Fruit fly (Drosophila melanogaster) whole organism, embryonic: Measurements from ENCODE around the gene Eh.

Source experiments
- ATbp ChIP-seq: fragments of 200-800 bp; sonication (Bioruptor generic); optimal IDR thresholded peaks from 2 replicates; lab custom pipeline; 2017; ENCODE audit warnings: missing biosample characterization, mild to moderate bottlenecking, missing genetic modification characterization, missing genetic modification reagents
- Ada2b ChIP-seq: fragments of 200-800 bp; sonication (Bioruptor generic); IDR thresholded peaks from 2 replicates; pipeline ENCODE4 v1.3.6; 2022; ENCODE audit warnings: missing biosample characterization, missing genetic modification characterization
- Adf1 ChIP-seq: fragments of 200-800 bp; sonication (Bioruptor generic); IDR thresholded peaks from 2 replicates; pipeline ENCODE4 v1.3.6; 2022; ENCODE audit warnings: missing biosample characterization, missing genetic modification characterization
- Bdp1 ChIP-seq: fragments of 200-800 bp; sonication (Bioruptor generic); optimal IDR thresholded peaks from 3 replicates; lab custom pipeline; 2016; ENCODE audit warnings: missing biosample characterization, missing genetic modification characterization
- C15 ChIP-seq: fragments of 200-800 bp; sonication (Bioruptor generic); IDR thresholded peaks from 3 replicates; pipeline ENCODE4 v1.3.6; 2022; ENCODE audit warnings: missing biosample characterization, missing genetic modification characterization
- CG10366 ChIP-seq: fragments of 200-800 bp; sonication (Bioruptor generic); IDR thresholded peaks from 2 replicates; pipeline ENCODE4 v1.3.6; 2022; ENCODE audit warnings: missing biosample characterization, missing genetic modification characterization
- CG10431 ChIP-seq: fragments of 200-800 bp; sonication (Bioruptor generic); optimal IDR thresholded peaks from 3 replicates; lab custom pipeline; 2018; ENCODE audit warnings: missing biosample characterization, mild to moderate bottlenecking, missing genetic modification characterization
- CG10959 ChIP-seq: fragments of 200-800 bp; sonication (Bioruptor generic); IDR thresholded peaks from 2 replicates; pipeline ENCODE4 v1.3.6; 2022; ENCODE audit warnings: missing biosample characterization, missing genetic modification characterization
- CG12391 ChIP-seq: fragments of 200-800 bp; sonication (Bioruptor generic); optimal IDR thresholded peaks from 3 replicates; lab custom pipeline; 2018; ENCODE audit warnings: missing biosample characterization, mild to moderate bottlenecking, missing genetic modification characterization, moderate library complexity
- CG13296 ChIP-seq: fragments of 200-800 bp; sonication (Bioruptor generic); optimal IDR thresholded peaks from 3 replicates; lab custom pipeline; 2018; ENCODE audit warnings: missing biosample characterization, mild to moderate bottlenecking, missing genetic modification characterization
- CG1529 ChIP-seq: fragments of 200-800 bp; sonication (Bioruptor generic); optimal IDR thresholded peaks from 3 replicates; lab custom pipeline; 2018; ENCODE audit warnings: missing biosample characterization, missing genetic modification characterization
- CG15514 ChIP-seq: fragments of 200-800 bp; sonication (Bioruptor generic); optimal IDR thresholded peaks from 3 replicates; lab custom pipeline; 2017; ENCODE audit warnings: missing biosample characterization, missing genetic modification characterization, mild to moderate bottlenecking, moderate library complexity, missing genetic modification reagents
- CG16863 ChIP-seq: fragments of 200-800 bp; sonication (Bioruptor generic); optimal IDR thresholded peaks from 3 replicates; lab custom pipeline; 2016; ENCODE audit warnings: missing biosample characterization, missing genetic modification characterization
- CG17568 ChIP-seq: fragments of 200-800 bp; sonication (Bioruptor generic); optimal IDR thresholded peaks from 2 replicates; lab custom pipeline; 2018; ENCODE audit warnings: missing biosample characterization, mild to moderate bottlenecking, missing genetic modification characterization, moderate library complexity
- CG17612 ChIP-seq: fragments of 200-800 bp; sonication (Bioruptor generic); IDR thresholded peaks from 2 replicates; pipeline ENCODE4 v1.3.6; 2022; ENCODE audit warnings: missing biosample characterization, missing genetic modification characterization
- CG3065 ChIP-seq: fragments of 200-800 bp; sonication (Bioruptor generic); optimal IDR thresholded peaks from 2 replicates; lab custom pipeline; 2016; ENCODE audit warnings: missing biosample characterization, missing genetic modification characterization
- CG4282 ChIP-seq: fragments of 200-800 bp; sonication (Bioruptor generic); optimal IDR thresholded peaks from 2 replicates; lab custom pipeline; 2016; ENCODE audit warnings: missing biosample characterization, missing genetic modification characterization
- CG4424 ChIP-seq: fragments of 200-800 bp; sonication (Bioruptor generic); optimal IDR thresholded peaks from 3 replicates; lab custom pipeline; 2016; ENCODE audit warnings: missing biosample characterization, missing genetic modification characterization
- CG4854 ChIP-seq: fragments of 200-800 bp; sonication (Bioruptor generic); optimal IDR thresholded peaks from 2 replicates; lab custom pipeline; 2016; ENCODE audit warnings: missing biosample characterization, missing genetic modification characterization, inconsistent platforms
- CG5245 ChIP-seq: fragments of 200-800 bp; sonication (Bioruptor generic); optimal IDR thresholded peaks from 3 replicates; lab custom pipeline; 2016; ENCODE audit warnings: missing biosample characterization, missing genetic modification characterization
- CG6689 ChIP-seq: fragments of 200-800 bp; sonication (Bioruptor generic); IDR thresholded peaks from 2 replicates; pipeline ENCODE4 v1.3.6; 2022; ENCODE audit warnings: missing biosample characterization, missing genetic modification characterization
- CG8388 ChIP-seq: fragments of 200-800 bp; sonication (Bioruptor generic); optimal IDR thresholded peaks from 2 replicates; lab custom pipeline; 2019; ENCODE audit warnings: missing biosample characterization, mild to moderate bottlenecking, missing genetic modification characterization, moderate library complexity
- Dfd ChIP-seq, 2 experiments: fragments of >200 bp; optimal IDR thresholded peaks; 2 replicates each; lab custom pipeline; 2017; ENCODE audit warnings: missing biosample characterization in 2 of 2, missing genetic modification characterization in 2 of 2
- Ets65A ChIP-seq: fragments of 200-800 bp; sonication (Bioruptor generic); peaks from one replicate; lab custom pipeline; 2016; ENCODE audit warnings: missing biosample characterization, missing genetic modification characterization
- Fer3 ChIP-seq: fragments of 200-800 bp; sonication (Bioruptor generic); optimal IDR thresholded peaks from 2 replicates; lab custom pipeline; 2018; ENCODE audit warnings: missing biosample characterization, mild to moderate bottlenecking, missing genetic modification characterization, moderate library complexity
- Neu2 ChIP-seq: fragments of 200-800 bp; sonication (Bioruptor generic); optimal IDR thresholded peaks from 3 replicates; lab custom pipeline; 2016; ENCODE audit warnings: missing biosample characterization, missing genetic modification characterization, borderline replicate concordance
- Oli ChIP-seq: fragments of 200-800 bp; sonication (Bioruptor generic); optimal IDR thresholded peaks from 2 replicates; lab custom pipeline; 2018; ENCODE audit warnings: missing biosample characterization, mild to moderate bottlenecking, missing genetic modification characterization, moderate library complexity
- Ravus ChIP-seq: fragments of 200-800 bp; sonication (Bioruptor generic); IDR thresholded peaks from 2 replicates; pipeline ENCODE4 v1.3.6; 2022; ENCODE audit warnings: missing biosample characterization, missing genetic modification characterization
- Scr ChIP-seq: fragments of 200-800 bp; sonication (Bioruptor generic); IDR thresholded peaks from 2 replicates; pipeline ENCODE4 v1.3.6; 2022; ENCODE audit warnings: missing biosample characterization, missing genetic modification characterization; ENCODE audit not compliant: partially characterized antibody
- Sin3A ChIP-seq: fragments of >200 bp; optimal IDR thresholded peaks from 2 replicates; lab custom pipeline; 2018
- Sox100B ChIP-seq: fragments of 200-800 bp; sonication (Bioruptor generic); optimal IDR thresholded peaks from 3 replicates; lab custom pipeline; 2018; ENCODE audit warnings: missing biosample characterization, mild to moderate bottlenecking, missing genetic modification characterization
- Ssrp ChIP-seq: fragments of 200-800 bp; sonication (Bioruptor generic); optimal IDR thresholded peaks from 2 replicates; lab custom pipeline; 2018; ENCODE audit warnings: missing biosample characterization, mild to moderate bottlenecking, missing genetic modification characterization, moderate library complexity
- bab2 ChIP-seq: fragments of 200-800 bp; sonication (Bioruptor generic); optimal IDR thresholded peaks from 2 replicates; lab custom pipeline; 2016; ENCODE audit warnings: missing biosample characterization, missing genetic modification characterization
- bbx ChIP-seq: fragments of 200-800 bp; sonication (Bioruptor generic); IDR thresholded peaks from 2 replicates; pipeline ENCODE4 v1.3.6; 2022; ENCODE audit warnings: missing biosample characterization, missing genetic modification characterization; ENCODE audit not compliant: partially characterized antibody
- bowl ChIP-seq: fragments of 200-800 bp; sonication (Bioruptor generic); IDR thresholded peaks from 2 replicates; pipeline ENCODE4 v1.3.6; 2022; ENCODE audit warnings: missing biosample characterization, missing genetic modification characterization
- disco-r ChIP-seq: fragments of 200-800 bp; sonication (Bioruptor generic); optimal IDR thresholded peaks from 2 replicates; lab custom pipeline; 2016; ENCODE audit warnings: missing biosample characterization, missing genetic modification characterization
- dm ChIP-seq: fragments of 200-800 bp; sonication (Bioruptor generic); optimal IDR thresholded peaks from 3 replicates; lab custom pipeline; 2016; ENCODE audit warnings: missing biosample characterization, missing genetic modification characterization
- fd102C ChIP-seq: fragments of 200-800 bp; sonication (Bioruptor generic); optimal IDR thresholded peaks from 2 replicates; lab custom pipeline; 2018; ENCODE audit warnings: missing biosample characterization, mild to moderate bottlenecking, missing genetic modification characterization, moderate library complexity
- gfzf ChIP-seq: fragments of 200-800 bp; sonication (Bioruptor generic); optimal IDR thresholded peaks from 2 replicates; lab custom pipeline; 2016; ENCODE audit warnings: missing biosample characterization, mild to moderate bottlenecking, missing genetic modification characterization, moderate library complexity
- grn ChIP-seq: fragments of 200-800 bp; sonication (Bioruptor generic); optimal IDR thresholded peaks from 3 replicates; lab custom pipeline; 2017; ENCODE audit warnings: missing biosample characterization, missing genetic modification characterization
- hbn ChIP-seq: fragments of 200-800 bp; sonication (Bioruptor generic); IDR thresholded peaks from 2 replicates; pipeline ENCODE4 v1.3.6; 2022; ENCODE audit warnings: missing biosample characterization, missing genetic modification characterization; ENCODE audit not compliant: partially characterized antibody
- kah ChIP-seq: fragments of 200-800 bp; sonication (Bioruptor generic); optimal IDR thresholded peaks from 2 replicates; lab custom pipeline; 2018; ENCODE audit warnings: missing biosample characterization, mild to moderate bottlenecking, missing genetic modification characterization
- ken ChIP-seq: fragments of 200-800 bp; sonication (Bioruptor generic); IDR thresholded peaks from 3 replicates; pipeline ENCODE4 v1.3.6; 2022; ENCODE audit warnings: missing biosample characterization, missing genetic modification characterization
- klu ChIP-seq: fragments of 200-800 bp; sonication (Bioruptor generic); IDR thresholded peaks from 2 replicates; pipeline ENCODE4 v1.3.6; 2022; ENCODE audit warnings: missing biosample characterization, missing genetic modification characterization
- pros ChIP-seq: fragments of 200-800 bp; sonication (Bioruptor generic); optimal IDR thresholded peaks from 3 replicates; lab custom pipeline; 2019; ENCODE audit warnings: missing biosample characterization, mild to moderate bottlenecking, missing genetic modification characterization, moderate library complexity
- psq ChIP-seq: fragments of 200-800 bp; sonication (Bioruptor generic); optimal IDR thresholded peaks from 2 replicates; lab custom pipeline; 2017; ENCODE audit warnings: missing biosample characterization, missing genetic modification characterization
- sna ChIP-seq: fragments of 200-800 bp; sonication (Bioruptor generic); IDR thresholded peaks from 2 replicates; pipeline ENCODE4 v1.3.6; 2022; ENCODE audit warnings: missing biosample characterization, missing genetic modification characterization; ENCODE audit not compliant: partially characterized antibody
- ssp ChIP-seq: fragments of 200-800 bp; sonication (Bioruptor generic); IDR thresholded peaks from 2 replicates; pipeline ENCODE4 v1.3.6; 2022; ENCODE audit warnings: missing biosample characterization, missing genetic modification characterization
- tap ChIP-seq: fragments of 200-800 bp; optimal IDR thresholded peaks from 3 replicates; lab custom pipeline; 2019; ENCODE audit warnings: missing biosample characterization, mild to moderate bottlenecking, missing genetic modification characterization, moderate library complexity
- tin ChIP-seq: fragments of 200-800 bp; sonication (Bioruptor generic); optimal IDR thresholded peaks from 3 replicates; lab custom pipeline; 2016; ENCODE audit warnings: missing biosample characterization, missing genetic modification characterization
- zen ChIP-seq: fragments of 200-800 bp; sonication (Bioruptor generic); optimal IDR thresholded peaks from 3 replicates; lab custom pipeline; 2018; ENCODE audit warnings: missing biosample characterization, mild to moderate bottlenecking, missing genetic modification characterization, moderate library complexity

Eh gene

DNA sequence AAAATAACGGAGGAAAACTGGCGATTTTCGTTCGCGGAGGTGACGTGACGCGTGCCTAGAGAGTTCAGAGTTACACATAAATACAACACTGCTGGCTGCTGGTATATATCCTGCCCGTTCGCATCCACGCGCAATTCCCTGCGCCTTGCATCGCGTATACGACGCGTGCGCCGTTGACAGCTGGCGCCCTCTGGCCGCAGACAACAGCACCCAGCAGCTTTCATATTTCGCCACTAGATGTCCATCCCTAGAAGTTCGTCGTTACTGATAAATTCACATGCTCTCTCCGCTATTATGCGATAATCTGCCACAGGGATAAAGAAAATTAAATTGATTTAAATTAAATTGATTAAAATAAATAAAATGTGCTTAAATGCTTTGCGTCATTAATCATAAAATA, 46.2 kb downstream of the Eh start, which contains the start of gene Sur-8 (continued):
- TF ChIP-seq CG10431 (GFP tag; lab: Kevin White, UChicago) (peak; percentile 39), ATbp (peak; percentile 30), tin (GFP tag; lab: Kevin White, UChicago) (peak; percentile 78), Sin3A (lab: Kevin White, UChicago) (no peak), CG12391 (tag; lab: Kevin White, UChicago) (no peak), Ets65A (GFP tag; lab: Kevin White, UChicago) (peak; percentile 92), gfzf (GFP tag; lab: Kevin White, UChicago) (no peak), Adf1 (GFP tag; lab: Robert Waterston, UW) (peak; percentile 39), CG1529 (GFP tag; lab: Kevin White, UChicago) (no peak), disco-r (peak; percentile 17), psq (GFP tag; lab: Kevin White, UChicago) (no peak), CG5245 (GFP tag; lab: Kevin White, UChicago) (peak; percentile 79), Scr (GFP tag; lab: Robert Waterston, UW) (peak; percentile 21; the same call in 1 of the 2 replicates), CG17568 (GFP tag; lab: Kevin White, UChicago) (no peak), Ada2b (peak; percentile 69), Ravus (GFP tag; lab: Robert Waterston, UW) (no peak; the same call in 1 of the 2 replicates), bowl (GFP tag; lab: Robert Waterston, UW) (0 out of 2 replicates have a peak, but pooled peaks have one; percentile 5), CG17612 (GFP tag; lab: Robert Waterston, UW) (peak; percentile 32; the same call in 1 of the 2 replicates), CG4424 (GFP tag; lab: Kevin White, UChicago) (peak; percentile 58), bbx (GFP tag; lab: Robert Waterston, UW) (no peak), kah (GFP tag; lab: Kevin White, UChicago) (no peak), CG6689 (GFP tag; lab: Robert Waterston, UW) (peak; percentile 45; the same call in 1 of the 2 replicates), CG4854 (peak; percentile 36), hbn (no peak), Dfd (GFP tag; optimal IDR thresholded peaks at IDR 0.05; lab: Kevin White, UChicago) (no peak), grn (GFP tag; lab: Kevin White, UChicago) (peak; percentile 8), tap (tag; lab: Kevin White, UChicago) (peak; percentile 23), fd102C (GFP tag; lab: Kevin White, UChicago) (no peak), dm (GFP tag; lab: Kevin White, UChicago) (peak; percentile 31), CG3065 (GFP tag; lab: Kevin White, UChicago) (no peak), Fer3 (tag; lab: Kevin White, UChicago) (peak; percentile 49), bab2 (peak; percentile 70), Bdp1 (GFP tag; lab: Kevin White, UChicago) (peak; percentile 25), Ssrp (tag; lab: Kevin White, UChicago) (no peak), CG16863 (GFP tag; lab: Kevin White, UChicago) (peak; percentile 65), Sox100B (GFP tag; lab: Kevin White, UChicago) (no peak), pros (no peak), Oli (peak; percentile 28), ken (GFP tag; lab: Robert Waterston, UW) (peak; percentile 83), CG10959 (GFP tag; lab: Robert Waterston, UW) (peak; percentile 29; the same call in 1 of the 2 replicates), sna (GFP tag; lab: Robert Waterston, UW) (no peak), ssp (GFP tag; lab: Robert Waterston, UW) (peak; percentile 53; the same call in 1 of the 2 replicates), CG15514 (GFP tag; lab: Kevin White, UChicago) (peak; percentile 75), CG13296 (GFP tag; lab: Kevin White, UChicago) (no peak), Neu2 (no peak), CG8388 (GFP tag; lab: Kevin White, UChicago) (peak; percentile 7), zen (tag; lab: Kevin White, UChicago) (peak; percentile 53), CG4282 (GFP tag; lab: Kevin White, UChicago) (no peak), CG10366 (GFP tag; lab: Robert Waterston, UW) (peak; percentile 68), C15 (no peak), klu (no peak)
